Worm (Caenorhabditis elegans) whole organism, L3 larva: ENCODE data around the gene rab-18.

Source experiments
- nhr-237 ChIP-seq: fragments of 150-350 bp; optimal IDR thresholded peaks from 2 replicates; lab custom pipeline; 2014; ENCODE audit warnings: missing biosample characterization, missing genetic modification characterization
- nhr-25 ChIP-seq: sonication (generic microtip); optimal IDR thresholded peaks from 2 replicates; lab custom pipeline; 2017; ENCODE audit warnings: missing biosample characterization, missing genetic modification characterization

DNA sequence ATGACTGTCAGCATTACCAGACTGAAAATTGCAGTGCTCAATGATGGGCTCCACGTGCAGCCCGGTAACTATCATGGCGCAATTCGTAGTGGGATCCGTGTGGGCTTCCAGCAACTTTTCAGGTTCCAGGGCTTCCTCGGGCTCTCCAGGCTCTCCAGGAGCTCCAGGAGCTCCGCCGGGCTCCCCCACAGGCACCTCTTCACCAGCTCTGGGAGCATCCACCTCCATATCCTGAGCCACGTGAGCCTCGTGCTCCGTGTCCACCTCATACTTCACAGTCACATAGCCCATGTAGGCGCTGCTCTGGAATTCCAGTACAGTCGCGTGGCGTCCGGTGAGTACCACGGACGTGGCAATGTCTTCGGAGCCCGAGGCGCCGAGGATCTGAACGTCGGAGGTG, 28.7 kb downstream of the rab-18 start:
- TF ChIP-seq nhr-237 (no peak), nhr-25 (tag; lab: Kevin White, UChicago) (no peak)
